Fruit fly (Drosophila melanogaster): ENCODE results near the gene ppk24.

The ppk24 gene

dm6 chr3R:31235262-31235661 lies 30.3 kb upstream of the ppk24 start, which contains the start of gene CG15564:
Gene CG15564 (minus strand): TSS chr3R:31235362.
- no peak for TF ChIP-seq noc (tag; optimal IDR thresholded peaks at IDR 0.05)

dm6 chr3R:31240023-31240422 lies 25.5 kb upstream of the ppk24 start:
- no peak for TF ChIP-seq noc (tag; optimal IDR thresholded peaks at IDR 0.05)

- no peak for TF ChIP-seq noc (tag; optimal IDR thresholded peaks at IDR 0.05)
These were observed 24.4 kb upstream of the ppk24 start for dm6 chr3R:31241109-31241508.

dm6 chr3R:31243079-31243668 lies 22.4 kb upstream of the ppk24 start:
- TF ChIP-seq noc (tag; optimal IDR thresholded peaks at IDR 0.05), result no peak

dm6 chr3R:31245785-31246184 lies 19.7 kb upstream of the ppk24 start:
- TF ChIP-seq noc (tag; optimal IDR thresholded peaks at IDR 0.05), result no peak

- TF ChIP-seq noc (tag; optimal IDR thresholded peaks at IDR 0.05), result no peak
These were observed 18.1 kb upstream of the ppk24 start for dm6 chr3R:31247281-31247995.

dm6 chr3R:31248245-31248644 lies 17.3 kb upstream of the ppk24 start:
- TF ChIP-seq noc (tag; optimal IDR thresholded peaks at IDR 0.05), result no peak

- peak; percentile 48 for TF ChIP-seq noc (tag; optimal IDR thresholded peaks at IDR 0.05)
These were observed 15.0 kb upstream of the ppk24 start for dm6 chr3R:31250426-31251034.

- TF ChIP-seq noc (tag; optimal IDR thresholded peaks at IDR 0.05), result no peak
These were observed 14.3 kb upstream of the ppk24 start for dm6 chr3R:31251130-31251770.

dm6 chr3R:31252093-31252962 lies 13.2 kb upstream of the ppk24 start, which contains the start of the genes qless and mRpL32:
Gene qless (minus strand): TSS chr3R:31252608.
Gene mRpL32 (plus strand): TSS chr3R:31252872.
- TF ChIP-seq noc (tag; optimal IDR thresholded peaks at IDR 0.05), result no peak

- TF ChIP-seq noc (tag; optimal IDR thresholded peaks at IDR 0.05), result no peak
These were observed 10.7 kb upstream of the ppk24 start, which contains the start of the genes CG1750 and spn-F for dm6 chr3R:31254808-31255207. Gene CG1750 (minus strand): TSS chr3R:31254900. Gene spn-F (plus strand): TSS chr3R:31255127.

dm6 chr3R:31257299-31257698 lies 8.2 kb upstream of the ppk24 start, which contains the start of gene CAH6:
Gene CAH6 (plus strand): TSS chr3R:31257599.
- TF ChIP-seq noc (tag; optimal IDR thresholded peaks at IDR 0.05), result no peak

dm6 chr3R:31259947-31260346 lies 5.6 kb upstream of the ppk24 start, which contains the start of gene CAH16:
Gene CAH16 (plus strand): TSS chr3R:31260247.
- no peak for TF ChIP-seq noc (tag; optimal IDR thresholded peaks at IDR 0.05)

- TF ChIP-seq noc (tag; optimal IDR thresholded peaks at IDR 0.05), result no peak
These were observed 3.2 kb upstream of the ppk24 start, which contains the start of gene CAH5 for dm6 chr3R:31262298-31262697. Gene CAH5 (plus strand): TSS chr3R:31262598.

dm6 chr3R:31263934-31264333 lies 1.6 kb upstream of the ppk24 start:
- no peak for TF ChIP-seq noc (tag; optimal IDR thresholded peaks at IDR 0.05)
